Fruit fly (Drosophila melanogaster) whole organism, embryonic: ENCODE results near the gene mus101.

Source experiments
- B-H1 ChIP-seq: fragments of 200-800 bp; sonication (Bioruptor generic); IDR thresholded peaks from 3 replicates; pipeline ENCODE4 v1.3.6; 2022; ENCODE audit warnings: missing biosample characterization, missing genetic modification characterization
- CG10462 ChIP-seq: fragments of 200-800 bp; sonication (Bioruptor generic); optimal IDR thresholded peaks from 2 replicates; lab custom pipeline; 2016; ENCODE audit warnings: missing biosample characterization, missing genetic modification characterization
- CG11696 ChIP-seq: fragments of 200-800 bp; sonication (Bioruptor generic); IDR thresholded peaks from 2 replicates; pipeline ENCODE4 v1.3.6; 2022; ENCODE audit warnings: missing biosample characterization, missing genetic modification characterization
- CG12299 ChIP-seq: fragments of 200-800 bp; sonication (Bioruptor generic); optimal IDR thresholded peaks from 2 replicates; lab custom pipeline; 2018; ENCODE audit warnings: missing biosample characterization, mild to moderate bottlenecking, missing genetic modification characterization
- CG12659 ChIP-seq: fragments of 200-800 bp; sonication (Bioruptor generic); optimal IDR thresholded peaks from 3 replicates; lab custom pipeline; 2017; ENCODE audit warnings: mild to moderate bottlenecking, missing biosample characterization, missing genetic modification reagents, missing genetic modification characterization
- CG15011 ChIP-seq: fragments of 200-800 bp; sonication (Bioruptor generic); optimal IDR thresholded peaks from 3 replicates; lab custom pipeline; 2018; ENCODE audit warnings: missing biosample characterization, mild to moderate bottlenecking, missing genetic modification characterization
- CG15269 ChIP-seq: fragments of 200-800 bp; sonication (Bioruptor generic); optimal IDR thresholded peaks from 2 replicates; lab custom pipeline; 2018; ENCODE audit warnings: missing biosample characterization, mild to moderate bottlenecking, missing genetic modification characterization, moderate library complexity
- CG1647 ChIP-seq: fragments of 200-800 bp; sonication (Bioruptor generic); optimal IDR thresholded peaks from 3 replicates; lab custom pipeline; 2016; ENCODE audit warnings: missing biosample characterization, missing genetic modification characterization
- CG16779 ChIP-seq: fragments of 200-800 bp; sonication (Bioruptor generic); IDR thresholded peaks from 2 replicates; pipeline ENCODE4 v1.3.6; 2022; ENCODE audit warnings: missing biosample characterization, missing genetic modification characterization
- CG17829 ChIP-seq: fragments of 200-800 bp; optimal IDR thresholded peaks from 2 replicates; lab custom pipeline; 2019; ENCODE audit warnings: missing biosample characterization, mild to moderate bottlenecking, missing genetic modification characterization, moderate library complexity
- CG2199 ChIP-seq: fragments of 200-800 bp; sonication (Bioruptor generic); IDR thresholded peaks from 3 replicates; pipeline ENCODE4 v1.3.6; 2022; ENCODE audit warnings: missing biosample characterization, missing genetic modification characterization
- CG2202 ChIP-seq: fragments of 200-800 bp; sonication (Bioruptor generic); optimal IDR thresholded peaks from 2 replicates; lab custom pipeline; 2018; ENCODE audit warnings: missing biosample characterization, mild to moderate bottlenecking, missing genetic modification characterization
- CG2678 ChIP-seq: fragments of 200-800 bp; sonication (Bioruptor generic); optimal IDR thresholded peaks from 3 replicates; lab custom pipeline; 2019; ENCODE audit warnings: missing biosample characterization, mild to moderate bottlenecking, missing genetic modification characterization, moderate library complexity
- CG3163 ChIP-seq: fragments of 200-800 bp; sonication (Bioruptor generic); optimal IDR thresholded peaks from 3 replicates; lab custom pipeline; 2016; ENCODE audit warnings: missing biosample characterization, missing genetic modification characterization
- CG4328 ChIP-seq: fragments of 200-800 bp; sonication (Bioruptor generic); optimal IDR thresholded peaks from 3 replicates; lab custom pipeline; 2017; ENCODE audit warnings: missing biosample characterization, missing genetic modification reagents, missing genetic modification characterization
- CG4360 ChIP-seq: fragments of 200-800 bp; sonication (Bioruptor generic); IDR thresholded peaks from 2 replicates; pipeline ENCODE4 v1.3.6; 2022; ENCODE audit warnings: missing biosample characterization, missing genetic modification characterization
- CG6654 ChIP-seq: fragments of 200-800 bp; sonication (Bioruptor generic); optimal IDR thresholded peaks from 2 replicates; lab custom pipeline; 2017; ENCODE audit warnings: missing biosample characterization, mild to moderate bottlenecking, missing genetic modification characterization
- CG6765 ChIP-seq: fragments of 200-800 bp; sonication (Bioruptor generic); optimal IDR thresholded peaks from 3 replicates; lab custom pipeline; 2017; ENCODE audit warnings: missing biosample characterization, mild to moderate bottlenecking, missing genetic modification characterization
- Chrac-16 ChIP-seq: fragments of 200-800 bp; sonication (Bioruptor generic); optimal IDR thresholded peaks from 3 replicates; lab custom pipeline; 2016; ENCODE audit warnings: missing biosample characterization, missing genetic modification characterization
- CkIIα-i1 ChIP-seq: fragments of 200-800 bp; sonication (Bioruptor generic); IDR thresholded peaks from 2 replicates; pipeline ENCODE4 v1.3.6; 2022; ENCODE audit warnings: missing biosample characterization, missing genetic modification characterization
- Doc2 ChIP-seq: fragments of 200-800 bp; sonication (Bioruptor generic); IDR thresholded peaks from 2 replicates; pipeline ENCODE4 v1.3.6; 2022; ENCODE audit warnings: missing biosample characterization, missing genetic modification characterization
- Ets65A ChIP-seq: fragments of 200-800 bp; sonication (Bioruptor generic); peaks from one replicate; lab custom pipeline; 2016; ENCODE audit warnings: missing biosample characterization, missing genetic modification characterization
- HHEX ChIP-seq: fragments of 200-800 bp; sonication (Bioruptor generic); optimal IDR thresholded peaks from 3 replicates; lab custom pipeline; 2017; ENCODE audit warnings: missing biosample characterization, mild to moderate bottlenecking, missing genetic modification characterization, missing genetic modification reagents
- Hsf ChIP-seq: fragments of 200-800 bp; sonication (Bioruptor generic); optimal IDR thresholded peaks from 3 replicates; lab custom pipeline; 2016; ENCODE audit warnings: missing biosample characterization, missing genetic modification characterization
- MESR4 ChIP-seq: fragments of 200-800 bp; sonication (Bioruptor generic); optimal IDR thresholded peaks from 2 replicates; lab custom pipeline; 2018; ENCODE audit warnings: missing biosample characterization, mild to moderate bottlenecking, missing genetic modification characterization, moderate library complexity
- Mrtf ChIP-seq: fragments of 200-800 bp; sonication (Bioruptor generic); IDR thresholded peaks from 3 replicates; pipeline ENCODE4 v1.3.6; 2022; ENCODE audit warnings: missing biosample characterization, missing genetic modification characterization
- NC2β ChIP-seq: fragments of 200-800 bp; sonication (Bioruptor generic); optimal IDR thresholded peaks from 2 replicates; lab custom pipeline; 2016; ENCODE audit warnings: missing biosample characterization, missing genetic modification characterization
- NfI ChIP-seq: fragments of 200-800 bp; sonication (Bioruptor generic); optimal IDR thresholded peaks from 3 replicates; lab custom pipeline; 2018; ENCODE audit warnings: missing biosample characterization, mild to moderate bottlenecking, missing genetic modification characterization, moderate library complexity
- Pdp1 ChIP-seq, 2 experiments: fragments of 200-800 bp; sonication (Bioruptor generic); optimal IDR thresholded peaks; 3 replicates each; lab custom pipeline; 2016; ENCODE audit warnings: missing biosample characterization in 2 of 2, missing genetic modification characterization in 2 of 2, mild to moderate bottlenecking in 1 of 2, moderate library complexity in 1 of 2
- Ptx1 ChIP-seq: fragments of 200-800 bp; sonication (Bioruptor generic); IDR thresholded peaks from 2 replicates; pipeline ENCODE4 v1.3.6; 2022; ENCODE audit warnings: missing biosample characterization, missing genetic modification characterization
- Spps ChIP-seq: fragments of 200-800 bp; sonication (Bioruptor generic); optimal IDR thresholded peaks from 2 replicates; lab custom pipeline; 2018; ENCODE audit warnings: missing biosample characterization, mild to moderate bottlenecking, missing genetic modification characterization
- Usf ChIP-seq: fragments of 200-800 bp; sonication (Bioruptor generic); optimal IDR thresholded peaks from 2 replicates; lab custom pipeline; 2017; ENCODE audit warnings: missing genotype, missing biosample characterization, missing genetic modification characterization
- bbx ChIP-seq: fragments of 200-800 bp; sonication (Bioruptor generic); IDR thresholded peaks from 2 replicates; pipeline ENCODE4 v1.3.6; 2022; ENCODE audit warnings: missing biosample characterization, missing genetic modification characterization; ENCODE audit not compliant: partially characterized antibody
- bowl ChIP-seq: fragments of 200-800 bp; sonication (Bioruptor generic); IDR thresholded peaks from 2 replicates; pipeline ENCODE4 v1.3.6; 2022; ENCODE audit warnings: missing biosample characterization, missing genetic modification characterization
- br ChIP-seq: fragments of >200 bp; optimal IDR thresholded peaks from 2 replicates; lab custom pipeline; 2017
- ems ChIP-seq: fragments of 200-800 bp; sonication (Bioruptor generic); optimal IDR thresholded peaks from 3 replicates; lab custom pipeline; 2016; ENCODE audit warnings: missing biosample characterization, missing genetic modification characterization
- gfzf ChIP-seq: fragments of 200-800 bp; sonication (Bioruptor generic); optimal IDR thresholded peaks from 2 replicates; lab custom pipeline; 2016; ENCODE audit warnings: missing biosample characterization, mild to moderate bottlenecking, missing genetic modification characterization, moderate library complexity
- gro ChIP-seq: fragments of 200-800 bp; sonication (Bioruptor generic); optimal IDR thresholded peaks from 2 replicates; lab custom pipeline; 2016; ENCODE audit warnings: missing biosample characterization, missing genetic modification characterization
- jigr1 ChIP-seq: fragments of 200-800 bp; sonication (Bioruptor generic); IDR thresholded peaks from 3 replicates; pipeline ENCODE4 v1.3.6; 2022; ENCODE audit warnings: missing biosample characterization, missing genetic modification characterization
- luna ChIP-seq: fragments of 200-800 bp; sonication (Bioruptor generic); optimal IDR thresholded peaks from 2 replicates; lab custom pipeline; 2016; ENCODE audit warnings: missing biosample characterization, missing genetic modification characterization
- nau ChIP-seq: fragments of 200-800 bp; sonication (Bioruptor generic); optimal IDR thresholded peaks from 3 replicates; lab custom pipeline; 2017; ENCODE audit warnings: missing biosample characterization, mild to moderate bottlenecking, missing genetic modification characterization, missing genetic modification reagents
- nom ChIP-seq: fragments of 200-800 bp; sonication (Bioruptor generic); optimal IDR thresholded peaks from 2 replicates; lab custom pipeline; 2017; ENCODE audit warnings: missing biosample characterization, missing genetic modification characterization, mild to moderate bottlenecking, moderate library complexity, missing genetic modification reagents
- org-1 ChIP-seq: fragments of 200-800 bp; sonication (Bioruptor generic); optimal IDR thresholded peaks from 2 replicates; lab custom pipeline; 2017; ENCODE audit warnings: missing biosample characterization, missing genetic modification characterization
- pan ChIP-seq, 4 experiments: fragments of >200 bp in 3 of 4; fragments of 200-800 bp in 1 of 4; sonication (Bioruptor generic) in 1 of 4; optimal IDR thresholded peaks in 3 of 4; IDR thresholded peaks in 1 of 4; 2 replicates each; pipeline versions ENCODE4 v1.3.6 to Lab custom; 2017 to 2022; ENCODE audit warnings: missing biosample characterization in 2 of 4, missing genetic modification characterization in 2 of 4, mixed read lengths in 1 of 4
- pb ChIP-seq: fragments of 200-800 bp; sonication (Bioruptor generic); optimal IDR thresholded peaks from 3 replicates; lab custom pipeline; 2016; ENCODE audit warnings: missing biosample characterization, missing genetic modification characterization
- pita ChIP-seq: fragments of 200-800 bp; sonication (Bioruptor generic); optimal IDR thresholded peaks from 2 replicates; lab custom pipeline; 2017; ENCODE audit warnings: missing biosample characterization, mild to moderate bottlenecking, missing genetic modification characterization
- pnt ChIP-seq: fragments of 200-800 bp; sonication (Bioruptor generic); optimal IDR thresholded peaks from 3 replicates; lab custom pipeline; 2016; ENCODE audit warnings: missing biosample characterization, missing genetic modification characterization
- psq ChIP-seq: fragments of 200-800 bp; sonication (Bioruptor generic); optimal IDR thresholded peaks from 2 replicates; lab custom pipeline; 2017; ENCODE audit warnings: missing biosample characterization, missing genetic modification characterization
- rib ChIP-seq: fragments of 200-800 bp; sonication (Bioruptor generic); IDR thresholded peaks from 2 replicates; pipeline ENCODE4 v1.3.6; 2022; ENCODE audit warnings: missing biosample characterization, missing genetic modification characterization
- sisA ChIP-seq: fragments of 200-800 bp; sonication (Bioruptor generic); IDR thresholded peaks from 2 replicates; pipeline ENCODE4 v1.3.6; 2022; ENCODE audit warnings: missing biosample characterization, missing genetic modification characterization
- tup ChIP-seq: fragments of 200-800 bp; sonication (Bioruptor generic); optimal IDR thresholded peaks from 2 replicates; lab custom pipeline; 2016; ENCODE audit warnings: missing biosample characterization, mild to moderate bottlenecking, missing genetic modification characterization, moderate library complexity
- wdn ChIP-seq: fragments of 200-800 bp; sonication (Bioruptor generic); IDR thresholded peaks from 2 replicates; pipeline ENCODE4 v1.3.6; 2022; ENCODE audit warnings: missing biosample characterization, missing genetic modification characterization

The mus101 gene

DNA sequence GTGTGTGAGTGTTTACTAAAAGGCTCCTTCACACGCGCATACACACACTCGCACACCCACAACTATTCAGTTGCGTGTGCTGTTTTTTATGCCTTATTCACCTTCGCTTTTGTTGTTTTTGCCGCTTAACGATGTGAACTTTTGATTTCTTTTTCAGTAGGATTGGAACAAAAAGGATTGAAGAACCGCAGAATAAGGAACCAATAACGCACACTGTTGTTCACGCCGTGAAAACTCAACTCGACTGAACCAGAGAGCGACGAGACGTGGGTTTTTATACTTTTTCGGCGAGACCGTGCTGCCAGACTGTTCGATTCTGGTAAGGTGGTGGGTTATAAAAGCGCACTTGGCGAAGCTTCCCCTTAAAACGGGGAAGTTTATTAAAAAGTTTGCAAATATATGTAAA is 33.1 kb downstream of the mus101 start, which contains the start of gene Pdcd4 (continued):
- TF ChIP-seq CG2202 (tag; lab: Kevin White, UChicago) (no peak), bowl (GFP tag; lab: Robert Waterston, UW) (no peak), org-1 (GFP tag; lab: Kevin White, UChicago) (no peak), jigr1 (GFP tag; lab: Robert Waterston, UW) (no peak), CG4328 (GFP tag; lab: Kevin White, UChicago) (peak; percentile 52), CG6654 (GFP tag; lab: Kevin White, UChicago) (no peak), rib (GFP tag; lab: Robert Waterston, UW) (peak; percentile 42; the same call in 1 of the 2 replicates), pita (no peak), B-H1 (GFP tag; lab: Robert Waterston, UW) (no peak), Pdp1 (GFP tag; optimal IDR thresholded peaks at IDR 0.05; lab: Kevin White, UChicago) (peak in 1 of 2 experiments; percentile 32), pan (optimal IDR thresholded peaks at IDR 0.05; lab: Kevin White, UChicago) (no peak), pan (GFP tag; optimal IDR thresholded peaks at IDR 0.05 in 1 of 2, IDR thresholded peaks at IDR 0.05 in 1 of 2) (no peak), Ptx1 (GFP tag; lab: Robert Waterston, UW) (no peak), pb (GFP tag; lab: Kevin White, UChicago) (peak; percentile 10), NfI (GFP tag; lab: Kevin White, UChicago) (peak; percentile 35), Ets65A (peak; percentile 57), CG10462 (GFP tag; lab: Kevin White, UChicago) (no peak), CG6765 (GFP tag; lab: Kevin White, UChicago) (no peak), Hsf (GFP tag; lab: Kevin White, UChicago) (peak; percentile 5), CkIIα-i1 (GFP tag; lab: Robert Waterston, UW) (no peak), CG4360 (GFP tag; lab: Robert Waterston, UW) (no peak; the same call in 1 of the 2 replicates), wdn (no peak), luna (GFP tag; lab: Kevin White, UChicago) (no peak), HHEX (GFP tag; lab: Kevin White, UChicago) (no peak), Spps (no peak), ems (no peak), MESR4 (GFP tag; lab: Kevin White, UChicago) (peak; percentile 12), bbx (GFP tag; lab: Robert Waterston, UW) (peak; percentile 57; the same call in 1 of the 2 replicates), sisA (GFP tag; lab: Robert Waterston, UW) (no peak), gfzf (GFP tag; lab: Kevin White, UChicago) (peak; percentile 37), CG3163 (GFP tag; lab: Kevin White, UChicago) (peak; percentile 11), CG11696 (GFP tag; lab: Robert Waterston, UW) (no peak), CG12659 (GFP tag; lab: Kevin White, UChicago) (peak; percentile 44), CG16779 (GFP tag; lab: Robert Waterston, UW) (no peak), CG12299 (peak; percentile 38), CG2199 (GFP tag; lab: Robert Waterston, UW) (no peak), CG2678 (peak; percentile 31), CG15011 (GFP tag; lab: Kevin White, UChicago) (no peak), nau (GFP tag; lab: Kevin White, UChicago) (peak; percentile 2), CG1647 (GFP tag; lab: Kevin White, UChicago) (no peak), Mrtf (GFP tag; lab: Robert Waterston, UW) (no peak), CG15269 (tag; lab: Kevin White, UChicago) (peak; percentile 23), Chrac-16 (GFP tag; lab: Kevin White, UChicago) (no peak), Usf (GFP tag; lab: Kevin White, UChicago) (no peak), NC2β (GFP tag; lab: Kevin White, UChicago) (peak; percentile 40), gro (GFP tag; lab: Kevin White, UChicago) (peak; percentile 2), nom (peak; percentile 85), br (lab: Kevin White, UChicago) (no peak), CG17829 (peak; percentile 21), pnt (GFP tag; lab: Kevin White, UChicago) (no peak), tup (GFP tag; lab: Kevin White, UChicago) (no peak), psq (GFP tag; lab: Kevin White, UChicago) (no peak), Doc2 (GFP tag; lab: Robert Waterston, UW) (no peak)
